Fruit fly (Drosophila melanogaster) whole organism, prepupa: ENCODE results near the gene sinu.

ENCODE experiments used
- Blimp-1 ChIP-seq: fragments of 200-800 bp; sonication (Bioruptor generic); optimal IDR thresholded peaks from 3 replicates; lab custom pipeline; 2017; ENCODE audit warnings: missing biosample characterization, missing genetic modification characterization, mild to moderate bottlenecking, moderate library complexity, missing genetic modification reagents
- CG11294 ChIP-seq: fragments of 200-800 bp; sonication (Bioruptor generic); IDR thresholded peaks from 2 replicates; pipeline ENCODE4 v1.3.6; 2022; ENCODE audit warnings: missing biosample characterization, missing genetic modification characterization
- CG11762 ChIP-seq: fragments of 200-800 bp; sonication (Bioruptor generic); optimal IDR thresholded peaks from 3 replicates; lab custom pipeline; 2016; ENCODE audit warnings: missing biosample characterization, missing genetic modification characterization; ENCODE audit not compliant: insufficient read depth
- CG11902 ChIP-seq: fragments of 200-800 bp; sonication (Bioruptor generic); optimal IDR thresholded peaks from 3 replicates; lab custom pipeline; 2016; ENCODE audit warnings: missing biosample characterization, missing genetic modification characterization
- CG15336 ChIP-seq: fragments of 200-800 bp; sonication (Bioruptor generic); IDR thresholded peaks from 2 replicates; pipeline ENCODE4 v1.3.6; 2022; ENCODE audit warnings: missing biosample characterization, missing genetic modification characterization
- CG1621 ChIP-seq: fragments of 200-800 bp; sonication (Bioruptor generic); optimal IDR thresholded peaks from 3 replicates; lab custom pipeline; 2018; ENCODE audit warnings: missing biosample characterization, mild to moderate bottlenecking, missing genetic modification characterization
- CG16779 ChIP-seq: fragments of 200-800 bp; sonication (Bioruptor generic); optimal IDR thresholded peaks from 3 replicates; lab custom pipeline; 2017; ENCODE audit warnings: missing biosample characterization, mild to moderate bottlenecking, missing genetic modification characterization
- CG3032 ChIP-seq: fragments of 200-800 bp; optimal IDR thresholded peaks from 2 replicates; lab custom pipeline; 2019; ENCODE audit warnings: missing biosample characterization, mild to moderate bottlenecking, missing genetic modification characterization, moderate library complexity
- CG31627 ChIP-seq: fragments of 200-800 bp; sonication (Bioruptor generic); optimal IDR thresholded peaks from 3 replicates; lab custom pipeline; 2016; ENCODE audit warnings: missing biosample characterization, missing genetic modification characterization
- CG32006 ChIP-seq: fragments of 200-800 bp; sonication (Bioruptor generic); optimal IDR thresholded peaks from 3 replicates; lab custom pipeline; 2017; ENCODE audit warnings: missing biosample characterization, mild to moderate bottlenecking, missing genetic modification characterization
- CG6163 ChIP-seq: fragments of 200-800 bp; sonication (Bioruptor generic); IDR thresholded peaks from 3 replicates; pipeline ENCODE4 v1.3.6; 2022; ENCODE audit warnings: missing biosample characterization, missing genetic modification characterization
- CG6276 ChIP-seq: fragments of 200-800 bp; sonication (Bioruptor generic); optimal IDR thresholded peaks from 2 replicates; lab custom pipeline; 2017; ENCODE audit warnings: missing biosample characterization, mild to moderate bottlenecking, missing genetic modification characterization
- CG6792 ChIP-seq: fragments of 200-800 bp; sonication (Bioruptor generic); optimal IDR thresholded peaks from 3 replicates; lab custom pipeline; 2016; ENCODE audit warnings: missing biosample characterization, missing genetic modification characterization
- CG6854 ChIP-seq: fragments of 200-800 bp; sonication (Bioruptor generic); optimal IDR thresholded peaks from 2 replicates; lab custom pipeline; 2017; ENCODE audit warnings: missing biosample characterization, mild to moderate bottlenecking, missing genetic modification characterization
- CG8119 ChIP-seq: fragments of 200-800 bp; sonication (Bioruptor generic); IDR thresholded peaks from 3 replicates; pipeline ENCODE4 v1.3.6; 2022; ENCODE audit warnings: missing biosample characterization, missing genetic modification characterization
- CG8319 ChIP-seq: fragments of 200-800 bp; sonication (Bioruptor generic); optimal IDR thresholded peaks from 3 replicates; lab custom pipeline; 2016; ENCODE audit warnings: missing biosample characterization, missing genetic modification characterization
- CG8632 ChIP-seq: fragments of 200-800 bp; sonication (Bioruptor generic); optimal IDR thresholded peaks from 3 replicates; lab custom pipeline; 2016; ENCODE audit warnings: missing biosample characterization, missing genetic modification characterization
- CG9139 ChIP-seq: fragments of 200-800 bp; sonication (Bioruptor generic); optimal IDR thresholded peaks from 3 replicates; lab custom pipeline; 2017; ENCODE audit warnings: missing biosample characterization, mild to moderate bottlenecking, missing genetic modification characterization
- Eip75B ChIP-seq: fragments of 200-800 bp; sonication (Bioruptor generic); optimal IDR thresholded peaks from 3 replicates; lab custom pipeline; 2016; ENCODE audit warnings: missing biosample characterization, missing genetic modification characterization
- Eip78C ChIP-seq: fragments of 200-800 bp; sonication (Bioruptor generic); peaks from one replicate; lab custom pipeline; 2016; ENCODE audit warnings: missing biosample characterization, missing genetic modification characterization
- Eip93F ChIP-seq: fragments of 200-800 bp; sonication (Bioruptor generic); optimal IDR thresholded peaks from 2 replicates; lab custom pipeline; 2016; ENCODE audit warnings: missing biosample characterization, mild to moderate bottlenecking, missing genetic modification characterization
- Ets21C ChIP-seq: fragments of 200-800 bp; sonication (Bioruptor generic); optimal IDR thresholded peaks from 3 replicates; lab custom pipeline; 2016; ENCODE audit warnings: missing biosample characterization, missing genetic modification characterization
- Ets96B ChIP-seq: fragments of 200-800 bp; optimal IDR thresholded peaks from 2 replicates; lab custom pipeline; 2019; ENCODE audit warnings: missing biosample characterization, mild to moderate bottlenecking, missing genetic modification characterization, moderate library complexity
- Gug ChIP-seq: fragments of 200-800 bp; sonication (Bioruptor generic); IDR thresholded peaks from 2 replicates; pipeline ENCODE4 v1.3.6; 2022; ENCODE audit warnings: missing biosample characterization, missing genetic modification characterization
- Hr38 ChIP-seq: sonication (Bioruptor generic); optimal IDR thresholded peaks from 2 replicates; lab custom pipeline; 2016; ENCODE audit warnings: missing biosample characterization, missing genetic modification characterization
- Hr39 ChIP-seq: fragments of 200-800 bp; sonication (Bioruptor generic); optimal IDR thresholded peaks from 2 replicates; lab custom pipeline; 2016; ENCODE audit warnings: missing biosample characterization, missing genetic modification characterization
- Hr4 ChIP-seq: fragments of 200-800 bp; sonication (Bioruptor generic); optimal IDR thresholded peaks from 3 replicates; lab custom pipeline; 2016; ENCODE audit warnings: missing biosample characterization, missing genetic modification characterization
- Lpt ChIP-seq: fragments of 200-800 bp; sonication (Bioruptor generic); optimal IDR thresholded peaks from 3 replicates; lab custom pipeline; 2016; ENCODE audit warnings: missing biosample characterization, missing genetic modification characterization
- Met ChIP-seq: fragments of 200-800 bp; sonication (Bioruptor generic); optimal IDR thresholded peaks from 3 replicates; lab custom pipeline; 2016; ENCODE audit warnings: missing biosample characterization, missing genetic modification characterization
- Smox ChIP-seq: fragments of 200-800 bp; sonication (Bioruptor generic); optimal IDR thresholded peaks from 3 replicates; lab custom pipeline; 2016; ENCODE audit warnings: missing biosample characterization, missing genetic modification characterization
- Sox14 ChIP-seq: fragments of 200-800 bp; sonication (Bioruptor generic); optimal IDR thresholded peaks from 3 replicates; lab custom pipeline; 2016; ENCODE audit warnings: missing biosample characterization, missing genetic modification characterization
- acj6 ChIP-seq: fragments of 200-800 bp; sonication (Bioruptor generic); optimal IDR thresholded peaks from 3 replicates; lab custom pipeline; 2016; ENCODE audit warnings: missing biosample characterization, missing genetic modification characterization
- dac ChIP-seq: fragments of 200-800 bp; sonication (Bioruptor generic); optimal IDR thresholded peaks from 2 replicates; lab custom pipeline; 2017; ENCODE audit warnings: missing biosample characterization, mild to moderate bottlenecking, missing genetic modification characterization
- dsx ChIP-seq: fragments of 200-800 bp; optimal IDR thresholded peaks from 3 replicates; lab custom pipeline; 2019; ENCODE audit warnings: missing biosample characterization, mild to moderate bottlenecking, missing genetic modification characterization, moderate library complexity; ENCODE audit not compliant: poor library complexity, severe bottlenecking
- eg ChIP-seq: fragments of 200-800 bp; sonication (Bioruptor generic); IDR thresholded peaks from 3 replicates; pipeline ENCODE4 v1.3.6; 2022; ENCODE audit warnings: missing biosample characterization, missing genetic modification characterization
- esn ChIP-seq: fragments of 200-800 bp; sonication (Bioruptor generic); optimal IDR thresholded peaks from 2 replicates; lab custom pipeline; 2016; ENCODE audit warnings: missing biosample characterization, mild to moderate bottlenecking, missing genetic modification characterization, moderate library complexity
- fd85E ChIP-seq: fragments of 200-800 bp; sonication (Bioruptor generic); optimal IDR thresholded peaks from 3 replicates; lab custom pipeline; 2016; ENCODE audit warnings: missing biosample characterization, missing genetic modification characterization
- fkh ChIP-seq: fragments of 200-800 bp; sonication (Bioruptor generic); optimal IDR thresholded peaks from 3 replicates; lab custom pipeline; 2017; ENCODE audit warnings: missing biosample characterization, mild to moderate bottlenecking, missing genetic modification characterization, moderate library complexity
- lz ChIP-seq: fragments of 200-800 bp; sonication (Bioruptor generic); optimal IDR thresholded peaks from 3 replicates; lab custom pipeline; 2016; ENCODE audit warnings: missing biosample characterization, missing genetic modification characterization
- net ChIP-seq: fragments of 200-800 bp; sonication (Bioruptor generic); optimal IDR thresholded peaks from 3 replicates; lab custom pipeline; 2016; ENCODE audit warnings: missing biosample characterization, missing genetic modification characterization
- pdm3 ChIP-seq: fragments of 200-800 bp; sonication (Bioruptor generic); optimal IDR thresholded peaks from 3 replicates; lab custom pipeline; 2016; ENCODE audit warnings: missing biosample characterization, missing genetic modification characterization
- salr ChIP-seq, 2 experiments: fragments of 200-800 bp; sonication (Bioruptor generic); optimal IDR thresholded peaks; 3 replicates each; lab custom pipeline; 2016 to 2018; ENCODE audit warnings: missing biosample characterization in 2 of 2, missing genetic modification characterization in 2 of 2, mild to moderate bottlenecking in 1 of 2
- svp ChIP-seq: fragments of 200-800 bp; sonication (Bioruptor generic); peaks from one replicate; lab custom pipeline; 2016; ENCODE audit warnings: missing biosample characterization, missing genetic modification characterization
- vri ChIP-seq: fragments of 200-800 bp; sonication (Bioruptor generic); optimal IDR thresholded peaks from 3 replicates; lab custom pipeline; 2016; ENCODE audit warnings: missing biosample characterization, mild to moderate bottlenecking, missing genetic modification characterization

The sinu gene

DNA sequence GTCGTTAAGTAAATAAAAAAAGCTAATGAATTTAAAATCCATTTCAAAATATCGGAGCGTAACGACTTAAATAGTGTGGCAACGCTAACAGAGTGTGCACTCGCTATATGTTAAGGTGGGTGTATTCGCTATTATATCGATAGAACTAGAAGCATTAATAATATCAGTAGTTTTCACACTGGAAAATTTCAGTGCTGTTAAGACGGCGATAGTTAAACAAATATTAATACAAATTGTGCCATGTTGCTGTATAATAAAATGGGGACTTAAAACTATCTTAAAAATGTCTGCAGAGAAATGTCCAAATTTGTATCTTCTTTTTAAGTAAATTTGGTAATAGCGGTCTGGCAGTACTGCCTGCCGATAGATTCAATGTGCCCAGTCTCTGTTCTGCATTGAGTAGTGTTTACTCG is 21.9 kb upstream of the sinu start (continued):
- TF ChIP-seq Gug (GFP tag; lab: Robert Waterston, UW) (peak; percentile 82), CG8632 (GFP tag; lab: Kevin White, UChicago) (peak; percentile 53), acj6 (peak; percentile 78), CG1621 (tag; lab: Kevin White, UChicago) (no peak), CG11902 (GFP tag; lab: Kevin White, UChicago) (peak; percentile 79), dac (no peak), svp (GFP tag; lab: Kevin White, UChicago) (no peak), Hr4 (no peak), salr (GFP tag; optimal IDR thresholded peaks at IDR 0.05; lab: Kevin White, UChicago) (peak in 1 of 2 experiments; percentile 59), Eip75B (GFP tag; lab: Kevin White, UChicago) (no peak), Ets96B (tag; lab: Kevin White, UChicago) (no peak), pdm3 (no peak), CG3032 (tag; lab: Kevin White, UChicago) (no peak), CG9139 (GFP tag; lab: Kevin White, UChicago) (no peak), CG11294 (GFP tag; lab: Robert Waterston, UW) (peak; percentile 74), Lpt (GFP tag; lab: Kevin White, UChicago) (peak; percentile 51), Blimp-1 (GFP tag; lab: Kevin White, UChicago) (no peak), Met (GFP tag; lab: Kevin White, UChicago) (no peak), esn (peak; percentile 78), Sox14 (GFP tag; lab: Kevin White, UChicago) (no peak), CG16779 (no peak), CG8319 (GFP tag; lab: Kevin White, UChicago) (peak; percentile 39), CG6163 (GFP tag; lab: Robert Waterston, UW) (peak; percentile 92)
- TF ChIP-seq, all 60 proteins: peak for 25

DNA sequence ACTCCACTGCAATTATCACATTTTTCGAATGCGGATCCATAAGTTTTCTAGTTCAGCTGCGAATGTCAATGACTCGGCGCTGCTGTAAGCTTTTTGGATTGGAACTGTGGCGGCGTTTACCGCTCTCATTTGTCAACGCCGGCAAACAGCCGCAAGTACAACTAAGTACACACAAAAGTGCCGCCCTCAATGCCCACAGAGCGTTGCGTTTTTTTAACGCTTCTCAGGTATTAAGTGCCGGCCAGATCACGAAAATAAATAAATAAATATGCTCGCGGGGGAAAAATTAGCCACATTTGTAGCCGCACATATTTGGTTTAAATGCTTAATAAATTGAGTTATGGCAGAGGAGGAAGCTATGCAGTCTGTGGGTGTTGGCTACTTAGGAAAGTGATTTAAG is 20.1 kb upstream of the sinu start:
- TF ChIP-seq fkh (GFP tag; lab: Kevin White, UChicago) (peak; percentile 25), pdm3 (no peak), CG6792 (GFP tag; lab: Kevin White, UChicago) (no peak), lz (GFP tag; lab: Kevin White, UChicago) (no peak)

DNA sequence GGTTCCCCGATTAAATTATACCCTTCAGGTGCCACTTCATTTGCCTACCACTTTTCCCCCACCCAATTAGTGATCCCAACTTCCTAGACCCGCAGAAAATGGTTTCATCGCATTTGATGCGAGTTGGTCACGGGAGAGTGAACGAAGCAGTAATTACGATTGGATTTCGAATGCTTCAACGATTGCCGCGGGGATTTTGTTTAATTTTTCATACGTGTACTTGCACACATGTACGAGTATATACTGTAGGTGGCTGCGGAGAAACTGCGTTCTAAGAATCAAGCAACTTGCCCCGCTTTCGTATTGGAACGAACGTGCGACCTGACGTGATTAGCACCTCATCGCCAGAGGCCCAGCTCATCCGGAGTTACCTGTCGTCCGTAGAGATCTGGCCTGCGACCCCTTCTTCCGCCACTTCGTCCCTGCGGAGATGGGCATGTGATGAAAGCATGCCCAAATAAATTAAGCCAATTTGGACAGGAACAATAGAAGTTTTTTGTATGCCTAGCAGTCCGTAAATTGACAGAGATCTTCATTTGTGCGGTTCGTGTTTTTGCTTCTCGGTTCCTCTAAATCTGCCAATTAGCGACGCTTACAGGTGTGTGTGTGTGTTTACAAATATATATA is 19.2 kb upstream of the sinu start:
- TF ChIP-seq CG11762 (GFP tag; lab: Kevin White, UChicago), result no peak
- TF ChIP-seq fkh (GFP tag; lab: Kevin White, UChicago), result peak; percentile 15
- no peak for TF ChIP-seq lz (GFP tag; lab: Kevin White, UChicago)

DNA sequence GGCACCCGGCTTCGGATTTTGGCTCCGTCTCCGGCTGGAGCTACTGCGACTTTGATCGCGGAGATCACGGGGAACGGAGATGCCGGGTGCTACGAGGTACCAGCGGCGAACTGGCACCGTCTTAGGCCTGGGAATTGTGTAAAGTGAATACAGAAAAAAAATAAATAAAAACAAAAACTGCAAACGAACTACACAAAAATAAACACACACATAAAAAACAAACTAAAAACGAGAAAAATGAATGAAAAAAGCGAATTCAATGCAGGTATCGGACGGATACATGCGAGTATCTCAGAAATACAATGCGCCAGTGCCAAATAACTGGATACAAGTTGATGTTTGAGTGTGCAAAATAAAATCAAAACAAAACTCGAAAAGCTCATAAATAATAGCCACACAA is 18.4 kb upstream of the sinu start:
- no peak for TF ChIP-seq Met (GFP tag; lab: Kevin White, UChicago)
- no peak for TF ChIP-seq salr (GFP tag; optimal IDR thresholded peaks at IDR 0.05; lab: Kevin White, UChicago)
- no peak for TF ChIP-seq Blimp-1 (GFP tag; lab: Kevin White, UChicago)
- 0 out of 2 replicates have a peak, but pooled peaks have one; percentile 31 for TF ChIP-seq Gug (GFP tag; lab: Robert Waterston, UW)
- TF ChIP-seq CG31627 (GFP tag; lab: Kevin White, UChicago), result no peak
- TF ChIP-seq Eip93F (GFP tag; lab: Kevin White, UChicago), result no peak
- TF ChIP-seq vri (GFP tag; lab: Kevin White, UChicago), result no peak
- peak; percentile 39 for TF ChIP-seq Hr4
- no peak for TF ChIP-seq dsx (GFP tag; lab: Kevin White, UChicago)
- TF ChIP-seq Eip75B (GFP tag; lab: Kevin White, UChicago), result no peak
- TF ChIP-seq lz (GFP tag; lab: Kevin White, UChicago), result no peak
- no peak for TF ChIP-seq Hr38 (GFP tag; lab: Kevin White, UChicago)
- no peak for TF ChIP-seq Ets21C
- peak; percentile 35 for TF ChIP-seq CG32006 (GFP tag; lab: Kevin White, UChicago)
- TF ChIP-seq CG11294 (GFP tag; lab: Robert Waterston, UW), result peak; percentile 39; the same call in 1 of the 2 replicates
- TF ChIP-seq CG11762 (GFP tag; lab: Kevin White, UChicago), result no peak
- TF ChIP-seq CG6276, result peak; percentile 92
- TF ChIP-seq eg, result peak; percentile 92
- peak; percentile 63 for TF ChIP-seq Eip78C (GFP tag; lab: Kevin White, UChicago)
- peak; percentile 7 for TF ChIP-seq dac
- TF ChIP-seq net (GFP tag; lab: Kevin White, UChicago), result peak; percentile 54
- TF ChIP-seq CG8119 (GFP tag; lab: Robert Waterston, UW), result peak; percentile 92
- TF ChIP-seq CG6854 (GFP tag; lab: Kevin White, UChicago), result no peak
- no peak for TF ChIP-seq CG8632 (GFP tag; lab: Kevin White, UChicago)
- no peak for TF ChIP-seq fd85E (GFP tag; lab: Kevin White, UChicago)
- peak; percentile 85 for TF ChIP-seq CG15336 (GFP tag; lab: Robert Waterston, UW)
- TF ChIP-seq Hr39, result no peak
- TF ChIP-seq Smox (GFP tag; lab: Kevin White, UChicago), result no peak
- peak; percentile 81 for TF ChIP-seq CG6163 (GFP tag; lab: Robert Waterston, UW)
